Worm (Caenorhabditis elegans) whole organism, L1 larva: ENCODE data around the gene igeg-1.

Experiments
- F16B12.6 ChIP-seq: fragments of 150-350 bp; optimal IDR thresholded peaks from 2 replicates; lab custom pipeline; 2014; ENCODE audit warnings: missing biosample characterization, missing genetic modification characterization
- Y116A8C.19 ChIP-seq: sonication (generic microtip); optimal IDR thresholded peaks from 2 replicates; lab custom pipeline; 2016; ENCODE audit warnings: missing compliant biosample characterization, missing genetic modification characterization, borderline replicate concordance
- aha-1 ChIP-seq: fragments of 150-350 bp; optimal IDR thresholded peaks from 2 replicates; lab custom pipeline; 2014; ENCODE audit warnings: missing biosample characterization, missing genetic modification characterization
- alr-1 ChIP-seq: fragments of 200-800 bp; sonication (Bioruptor generic); optimal IDR thresholded peaks from 2 replicates; lab custom pipeline; 2018; ENCODE audit warnings: borderline replicate concordance, mild to moderate bottlenecking, missing genetic modification characterization, missing compliant biosample characterization
- ama-1 ChIP-seq: fragments of 150-350 bp; optimal IDR thresholded peaks from 2 replicates; lab custom pipeline; 2014
- ceh-88 ChIP-seq: fragments of 200-800 bp; sonication (Bioruptor generic); IDR thresholded peaks from 2 replicates; pipeline ENCODE4 v1.3.6; 2022; ENCODE audit warnings: missing genetic modification characterization, missing compliant biosample characterization
- ceh-90 ChIP-seq: sonication (generic microtip); optimal IDR thresholded peaks from 2 replicates; lab custom pipeline; 2016; ENCODE audit warnings: missing genetic modification characterization, missing compliant biosample characterization
- ces-1 ChIP-seq: fragments of 150-350 bp; optimal IDR thresholded peaks from 2 replicates; lab custom pipeline; 2014; ENCODE audit warnings: missing biosample characterization, missing genetic modification reagents, missing genetic modification characterization
- dpl-1 ChIP-seq, 3 experiments: fragments of 150-350 bp in 2 of 3; sonication (generic microtip) in 1 of 3; optimal IDR thresholded peaks; 2 replicates each; lab custom pipeline; 2014 to 2017; ENCODE audit warnings: missing biosample characterization in 3 of 3, missing genetic modification characterization in 3 of 3, missing genetic modification reagents in 3 of 3
- dsc-1 ChIP-seq: sonication (generic microtip); optimal IDR thresholded peaks from 2 replicates; lab custom pipeline; 2016; ENCODE audit warnings: mild to moderate bottlenecking, missing genetic modification characterization, missing compliant biosample characterization
- efl-1 ChIP-seq, 4 experiments: fragments of 150-350 bp; optimal IDR thresholded peaks in 3 of 4; peaks in 1 of 4; 1 replicate in 1 of 4; 2 replicates in 3 of 4; lab custom pipeline; 2014; ENCODE audit warnings: missing biosample characterization in 2 of 4, missing genetic modification characterization in 2 of 4, missing genetic modification reagents in 2 of 4
- elt-2 ChIP-seq: sonication (generic microtip); optimal IDR thresholded peaks from 2 replicates; lab custom pipeline; 2016; ENCODE audit warnings: missing genetic modification characterization, mild to moderate bottlenecking, inconsistent platforms, missing compliant biosample characterization, missing genetic modification reagents
- elt-3 ChIP-seq, 6 experiments: fragments of 150-350 bp in 1 of 6; sonication (generic microtip); optimal IDR thresholded peaks; 2 replicates each; lab custom pipeline; 2017 to 2018; ENCODE audit warnings: missing biosample characterization in 6 of 6, missing genetic modification characterization in 6 of 6, inconsistent platforms in 1 of 6
- fkh-8 ChIP-seq: sonication (generic microtip); optimal IDR thresholded peaks from 2 replicates; lab custom pipeline; 2016; ENCODE audit warnings: mild to moderate bottlenecking, missing genetic modification characterization, missing compliant biosample characterization
- fos-1 ChIP-seq: fragments of 150-350 bp; optimal IDR thresholded peaks from 2 replicates; lab custom pipeline; 2014; ENCODE audit warnings: missing biosample characterization, missing genetic modification characterization
- irx-1 ChIP-seq: sonication (generic microtip); optimal IDR thresholded peaks from 2 replicates; lab custom pipeline; 2016; ENCODE audit warnings: missing genetic modification characterization, missing compliant biosample characterization
- jun-1 ChIP-seq: fragments of 150-350 bp; optimal IDR thresholded peaks from 2 replicates; lab custom pipeline; 2014; ENCODE audit warnings: missing biosample characterization, missing genetic modification reagents, missing genetic modification characterization
- lsy-2 ChIP-seq, 2 experiments: fragments of 150-350 bp; optimal IDR thresholded peaks; 2 replicates each; lab custom pipeline; 2014; ENCODE audit warnings: missing biosample characterization in 2 of 2, missing genetic modification characterization in 2 of 2
- mab-9 ChIP-seq: fragments of 200-800 bp; sonication (Bioruptor generic); IDR thresholded peaks from 2 replicates; pipeline ENCODE4 v1.3.6; 2022; ENCODE audit warnings: missing genetic modification reagents, missing genetic modification characterization, missing compliant biosample characterization
- mef-2 ChIP-seq: fragments of 150-350 bp; optimal IDR thresholded peaks from 2 replicates; lab custom pipeline; 2014; ENCODE audit warnings: missing biosample characterization, missing genetic modification characterization
- nhr-11 ChIP-seq: fragments of 150-350 bp; optimal IDR thresholded peaks from 2 replicates; lab custom pipeline; 2014; ENCODE audit warnings: missing biosample characterization, missing genetic modification characterization
- nhr-12 ChIP-seq: sonication (generic microtip); optimal IDR thresholded peaks from 2 replicates; lab custom pipeline; 2017; ENCODE audit warnings: missing biosample characterization, missing genetic modification characterization
- nhr-19 ChIP-seq: fragments of 200-800 bp; sonication (Bioruptor generic); conservative IDR thresholded peaks from 2 replicates; pipeline ENCODE4 v1.3.6; 2022; ENCODE audit warnings: missing genetic modification characterization, missing compliant biosample characterization
- nhr-237 ChIP-seq: fragments of 150-350 bp; optimal IDR thresholded peaks from 2 replicates; lab custom pipeline; 2014; ENCODE audit warnings: missing biosample characterization, missing genetic modification characterization
- nhr-76 ChIP-seq: sonication (generic microtip); optimal IDR thresholded peaks from 2 replicates; lab custom pipeline; 2017; ENCODE audit warnings: missing biosample characterization, missing genetic modification characterization
- nhr-77 ChIP-seq: fragments of 150-350 bp; optimal IDR thresholded peaks from 2 replicates; lab custom pipeline; 2014; ENCODE audit warnings: missing biosample characterization, missing genetic modification characterization
- nhr-84 ChIP-seq: sonication (generic microtip); optimal IDR thresholded peaks from 2 replicates; lab custom pipeline; 2017; ENCODE audit warnings: missing biosample characterization, missing genetic modification characterization
- nhr-85 ChIP-seq: sonication (generic microtip); peaks from one replicate; lab custom pipeline; 2016; ENCODE audit warnings: missing genetic modification characterization, inconsistent platforms, missing compliant biosample characterization
- pag-3 ChIP-seq: sonication (generic microtip); optimal IDR thresholded peaks from 2 replicates; lab custom pipeline; 2017; ENCODE audit warnings: missing genetic modification characterization, mild to moderate bottlenecking, missing compliant biosample characterization, antibody characterized with exemption, borderline replicate concordance; ENCODE audit not compliant: insufficient read depth
- pqm-1 ChIP-seq: sonication (generic microtip); optimal IDR thresholded peaks from 3 replicates; lab custom pipeline; 2017; ENCODE audit warnings: missing biosample characterization, missing genetic modification characterization
- rnt-1 ChIP-seq: sonication (generic microtip); optimal IDR thresholded peaks from 2 replicates; lab custom pipeline; 2016; ENCODE audit warnings: mild to moderate bottlenecking, missing genetic modification characterization, moderate library complexity, missing compliant biosample characterization
- snpc-4 ChIP-seq: fragments of 150-350 bp; optimal IDR thresholded peaks from 2 replicates; lab custom pipeline; 2014; ENCODE audit warnings: missing biosample characterization, missing genetic modification characterization
- snu-23 ChIP-seq: sonication (generic microtip); optimal IDR thresholded peaks from 2 replicates; lab custom pipeline; 2016; ENCODE audit warnings: missing genetic modification characterization, missing compliant biosample characterization
- sox-4 ChIP-seq: sonication (generic microtip); optimal IDR thresholded peaks from 2 replicates; lab custom pipeline; 2016; ENCODE audit warnings: missing genetic modification characterization, missing compliant biosample characterization
- swsn-7 ChIP-seq: sonication (generic microtip); optimal IDR thresholded peaks from 2 replicates; lab custom pipeline; 2016; ENCODE audit warnings: missing genetic modification characterization, missing compliant biosample characterization
- tbx-2 ChIP-seq: sonication (generic microtip); optimal IDR thresholded peaks from 2 replicates; lab custom pipeline; 2016; ENCODE audit warnings: missing genetic modification characterization, missing compliant biosample characterization
- tlp-1 ChIP-seq: fragments of 150-350 bp; optimal IDR thresholded peaks from 2 replicates; lab custom pipeline; 2014; ENCODE audit warnings: missing biosample characterization, missing genetic modification characterization
- unc-30 ChIP-seq: sonication (generic microtip); optimal IDR thresholded peaks from 2 replicates; lab custom pipeline; 2017; ENCODE audit warnings: missing biosample characterization, missing genetic modification characterization
- vab-15 ChIP-seq: sonication (generic microtip); optimal IDR thresholded peaks from 2 replicates; lab custom pipeline; 2017; ENCODE audit warnings: missing genotype, mild to moderate bottlenecking, missing genetic modification characterization, missing compliant biosample characterization
- xbp-1 ChIP-seq: sonication (generic microtip); optimal IDR thresholded peaks from 2 replicates; lab custom pipeline; 2016; ENCODE audit warnings: missing genetic modification characterization, missing compliant biosample characterization
- zag-1 ChIP-seq: fragments of 150-350 bp; optimal IDR thresholded peaks from 2 replicates; lab custom pipeline; 2014; ENCODE audit warnings: missing biosample characterization, missing genetic modification characterization
- ztf-4 ChIP-seq: fragments of 150-350 bp; optimal IDR thresholded peaks from 2 replicates; lab custom pipeline; 2014; ENCODE audit warnings: missing biosample characterization, missing genetic modification characterization

The igeg-1 gene

DNA sequence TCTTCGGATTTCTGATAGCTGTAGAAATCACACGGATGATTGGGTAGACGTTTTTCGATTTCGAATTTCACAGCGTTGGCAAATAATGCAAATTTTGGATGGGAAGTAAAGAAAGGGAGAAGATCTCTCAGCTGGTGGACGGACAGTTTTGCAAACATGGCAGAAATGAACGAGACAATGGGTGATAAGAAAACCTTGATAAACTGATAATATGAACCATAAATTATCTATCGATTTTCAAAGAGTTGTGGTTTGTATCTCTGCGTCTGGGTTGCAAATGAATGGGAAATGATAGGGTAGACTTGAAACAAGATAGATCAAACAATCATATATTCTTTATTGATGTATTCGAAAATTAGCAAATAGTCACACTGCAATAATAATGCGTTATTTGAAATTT, 32.3 kb upstream of the igeg-1 start, which contains the start of gene ZK185.3:
Gene ZK185.3 (minus strand): TSS at position 263 of the 400 bp plus-strand sequence.
- TF ChIP-seq pqm-1 (tag; lab: Kevin White, UChicago) (peak; percentile 97), nhr-11 (tag; lab: Kevin White, UChicago) (no peak), elt-2 (tag; lab: Kevin White, UChicago) (peak; percentile 77), efl-1 (optimal IDR thresholded peaks at IDR 0.05; lab: Kevin White, UChicago) (no peak), efl-1 (GFP tag; optimal IDR thresholded peaks at IDR 0.05 in 1 of 2; lab: Kevin White, UChicago) (peak in 1 of 2 experiments; percentile 83), tlp-1 (peak; percentile 57), ceh-90 (tag; lab: Kevin White, UChicago) (no peak), elt-3 (tag; optimal IDR thresholded peaks at IDR 0.05; lab: Kevin White, UChicago) (peak in 4 of 6 experiments; percentile 7 to 58 (median 46))

- no peak for TF ChIP-seq mef-2 (tag; lab: Kevin White, UChicago)
- TF ChIP-seq ztf-4 (tag; lab: Kevin White, UChicago), result no peak
- TF ChIP-seq tbx-2 (tag; lab: Kevin White, UChicago), result no peak
- TF ChIP-seq fos-1 (tag; lab: Kevin White, UChicago), result no peak
- TF ChIP-seq nhr-77 (tag; lab: Kevin White, UChicago), result no peak
- TF ChIP-seq Y116A8C.19, result no peak
- TF ChIP-seq nhr-84 (tag; lab: Kevin White, UChicago), result no peak
- TF ChIP-seq jun-1 (tag; lab: Kevin White, UChicago), result no peak
- no peak for TF ChIP-seq zag-1 (tag; lab: Kevin White, UChicago)
These were observed 29.4 kb upstream of the igeg-1 start, which contains the start of gene ZK185.4 for ce11 chrIV:4533025-4533424. ZK185.4 (minus strand) TSS chrIV:4533125.

DNA sequence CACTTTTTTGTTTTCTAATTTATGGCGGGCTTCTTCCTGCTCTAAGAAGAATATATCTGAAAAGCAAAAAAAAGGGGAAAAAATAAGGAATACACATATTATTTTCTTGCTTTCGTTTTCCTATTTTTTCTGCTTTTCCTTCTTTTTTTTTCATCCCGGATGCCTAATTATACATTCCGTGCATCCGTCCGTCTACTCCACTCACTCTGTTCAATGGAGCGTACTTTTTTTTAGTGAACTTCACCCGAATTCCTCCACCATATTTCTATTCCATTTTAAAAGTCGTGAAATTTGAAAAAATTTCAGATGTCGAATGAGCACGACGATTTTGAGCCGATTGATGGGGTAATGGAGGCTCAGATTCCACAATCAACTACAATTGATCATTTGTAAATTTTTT, 26.2 kb upstream of the igeg-1 start, which contains the start of gene ZK185.2:
Gene ZK185.2 (plus strand): TSS at position 301 of the 400 bp plus-strand sequence.
- TF ChIP-seq aha-1 (tag; lab: Kevin White, UChicago) (no peak), mab-9 (GFP tag; lab: Robert Waterston, UW) (no peak), sox-4 (tag; lab: Kevin White, UChicago) (no peak)

DNA sequence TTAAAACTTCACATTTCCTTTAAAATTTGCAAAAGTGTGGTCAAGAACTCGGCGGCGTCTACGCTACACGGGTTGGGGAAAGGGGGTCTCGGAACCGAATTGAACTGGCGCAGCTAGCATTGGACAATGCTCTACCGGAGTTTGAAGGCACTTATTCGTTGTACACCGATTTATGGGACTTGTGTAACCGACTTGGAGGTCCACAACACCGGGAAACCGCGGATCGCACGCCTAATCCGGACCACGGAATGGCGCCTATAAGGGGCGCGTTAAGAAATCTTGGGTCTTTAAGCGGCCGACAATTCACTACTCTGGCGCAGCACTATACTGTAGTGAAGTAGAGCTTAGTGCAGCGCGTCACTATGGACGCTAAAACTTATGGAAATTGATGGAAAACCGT, 23.8 kb upstream of the igeg-1 start:
- TF ChIP-seq nhr-85 (peak; percentile 62), nhr-237 (tag; lab: Kevin White, UChicago) (no peak), jun-1 (tag; lab: Kevin White, UChicago) (no peak), vab-15 (tag; lab: Kevin White, UChicago) (no peak), ceh-88 (no peak), rnt-1 (tag; lab: Kevin White, UChicago) (no peak), dsc-1 (no peak), irx-1 (tag; lab: Kevin White, UChicago) (no peak), nhr-76 (tag; lab: Kevin White, UChicago) (no peak), F16B12.6 (tag; lab: Kevin White, UChicago) (no peak), snpc-4 (tag; lab: Kevin White, UChicago) (peak; percentile 94), pag-3 (tag; lab: Kevin White, UChicago) (no peak), tlp-1 (no peak), fos-1 (tag; lab: Kevin White, UChicago) (no peak), elt-2 (tag; lab: Kevin White, UChicago) (no peak)

ce11 chrIV:4541195-4541594, 21.3 kb upstream of the igeg-1 start:
- TF ChIP-seq efl-1 (optimal IDR thresholded peaks at IDR 0.05; lab: Kevin White, UChicago), result no peak
- TF ChIP-seq efl-1 (GFP tag; optimal IDR thresholded peaks at IDR 0.05 in 1 of 2; lab: Kevin White, UChicago), result peak in 1 of 2 experiments; percentile 69
- no peak for TF ChIP-seq ceh-88
- no peak for TF ChIP-seq lsy-2 (tag; optimal IDR thresholded peaks at IDR 0.05; lab: Kevin White, UChicago)
- TF ChIP-seq xbp-1, result no peak
- no peak for TF ChIP-seq nhr-84 (tag; lab: Kevin White, UChicago)

- TF ChIP-seq sox-4 (tag; lab: Kevin White, UChicago) (no peak), nhr-19 (GFP tag; lab: Robert Waterston, UW) (no peak), ces-1 (GFP tag; lab: Kevin White, UChicago) (no peak), Y116A8C.19 (no peak), snu-23 (no peak), nhr-77 (tag; lab: Kevin White, UChicago) (no peak), ama-1 (lab: Kevin White, UChicago) (no peak), pqm-1 (tag; lab: Kevin White, UChicago) (no peak), alr-1 (no peak), dpl-1 (GFP tag; optimal IDR thresholded peaks at IDR 0.05; lab: Kevin White, UChicago) (no peak), swsn-7 (tag; lab: Kevin White, UChicago) (no peak), unc-30 (no peak), xbp-1 (no peak), mab-9 (GFP tag; lab: Robert Waterston, UW) (no peak), nhr-12 (tag; lab: Kevin White, UChicago) (no peak), lsy-2 (tag; optimal IDR thresholded peaks at IDR 0.05; lab: Kevin White, UChicago) (no peak), mef-2 (tag; lab: Kevin White, UChicago) (no peak), fkh-8 (tag; lab: Kevin White, UChicago) (no peak)
These were observed 19.5 kb upstream of the igeg-1 start for ce11 chrIV:4542972-4543371.
